Worm (Caenorhabditis elegans) whole organism, L4/young adult: ENCODE data around the gene trr-1.

ENCODE experiments used
- W03F9.2 ChIP-seq: fragments of 150-350 bp; optimal IDR thresholded peaks from 2 replicates; lab custom pipeline; 2014; ENCODE audit warnings: missing biosample characterization, missing genetic modification characterization
- dao-5 ChIP-seq: sonication (generic microtip); optimal IDR thresholded peaks from 2 replicates; lab custom pipeline; 2016; ENCODE audit warnings: missing genotype, missing genetic modification characterization, moderate library complexity, missing compliant biosample characterization
- him-1 ChIP-seq: sonication (generic microtip); optimal IDR thresholded peaks from 2 replicates; lab custom pipeline; 2016; ENCODE audit warnings: missing genotype, missing genetic modification reagents, missing genetic modification characterization, missing compliant biosample characterization

The trr-1 gene

DNA sequence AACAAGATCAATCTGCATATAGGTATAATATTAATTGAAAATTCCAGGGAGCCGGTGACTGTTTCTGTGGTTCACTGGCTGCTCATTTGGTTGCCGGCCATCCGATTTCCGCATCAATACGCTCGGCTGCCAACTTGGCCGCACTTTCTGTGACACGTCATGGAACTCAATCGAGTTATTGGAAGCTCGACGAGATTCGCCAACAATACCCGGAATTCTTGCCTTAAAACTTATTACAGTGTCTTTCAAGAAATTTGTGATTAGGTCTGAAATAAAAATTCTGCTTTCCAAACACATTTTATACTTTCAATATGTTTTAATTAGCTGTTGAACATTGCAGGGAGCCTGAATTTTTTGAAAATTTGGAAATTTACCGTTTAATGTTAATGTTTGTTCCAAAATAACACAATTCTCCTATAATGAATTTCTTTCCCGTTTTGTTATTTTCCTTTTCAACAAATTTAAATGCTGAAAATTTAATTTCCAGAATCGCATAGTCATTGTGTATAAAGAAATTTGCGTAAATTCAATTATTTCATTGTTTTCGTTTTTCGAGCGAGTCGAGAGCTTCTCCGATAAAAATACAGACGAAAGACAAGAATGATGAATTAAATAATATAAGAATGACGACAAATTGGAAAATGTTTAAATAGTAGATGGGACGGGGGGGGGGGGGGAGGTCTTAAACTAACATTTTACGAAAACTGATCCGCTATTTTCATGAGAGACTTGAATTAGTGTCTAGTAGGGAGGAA lies 61.4 kb downstream of the trr-1 start:
- TF ChIP-seq W03F9.2 (tag; lab: Kevin White, UChicago) (no peak), dao-5 (tag; lab: Kevin White, UChicago) (no peak), him-1 (tag; lab: Kevin White, UChicago) (no peak)

ce11 chrII:11612034-11612723 lies 63.5 kb downstream of the trr-1 start, which contains the start of gene F07A11.5:
Gene F07A11.5 (plus strand): TSS chrII:11612300.
- TF ChIP-seq W03F9.2 (tag; lab: Kevin White, UChicago) (no peak), him-1 (tag; lab: Kevin White, UChicago) (no peak), dao-5 (tag; lab: Kevin White, UChicago) (no peak)
